Fruit fly (Drosophila melanogaster) S2 (cell line): ENCODE results near the gene CG10431.

Experiments used
- CG8478 ChIP-seq: fragments of >200 bp; optimal IDR thresholded peaks from 2 replicates; lab custom pipeline; 2018
- CTCF ChIP-seq, 2 experiments: fragments of >200 bp; optimal IDR thresholded peaks; 2 replicates each; lab custom pipeline; 2018

dm6 chr2L:18980982-18981381 lies 6.5 kb downstream of the CG10431 start:
- TF ChIP-seq CTCF (optimal IDR thresholded peaks at IDR 0.05; lab: Kevin White, UChicago) (no peak), CG8478 (lab: Kevin White, UChicago) (no peak)
